Worm (Caenorhabditis elegans) whole organism, late embryonic: Measurements from ENCODE around the gene coq-6.

Experiments
- F13H6.1 ChIP-seq: sonication (generic microtip); optimal IDR thresholded peaks from 2 replicates; lab custom pipeline; 2016; ENCODE audit warnings: missing genetic modification characterization, missing compliant biosample characterization
- Y22D7AL.16 ChIP-seq: sonication (generic microtip); optimal IDR thresholded peaks from 2 replicates; lab custom pipeline; 2016; ENCODE audit warnings: missing genetic modification characterization, missing compliant biosample characterization
- ama-1 ChIP-seq: fragments of 150-350 bp; optimal IDR thresholded peaks from 2 replicates; lab custom pipeline; 2014
- ceh-22 ChIP-seq: sonication (generic microtip); optimal IDR thresholded peaks from 2 replicates; lab custom pipeline; 2017; ENCODE audit warnings: missing biosample characterization, missing genetic modification characterization
- ceh-31 ChIP-seq: sonication (generic microtip); optimal IDR thresholded peaks from 2 replicates; lab custom pipeline; 2016; ENCODE audit warnings: missing genetic modification characterization, missing compliant biosample characterization
- che-1 ChIP-seq: sonication (generic microtip); optimal IDR thresholded peaks from 2 replicates; lab custom pipeline; 2016; ENCODE audit warnings: mild to moderate bottlenecking, missing genetic modification characterization, missing compliant biosample characterization
- nhr-232 ChIP-seq: sonication (generic microtip); optimal IDR thresholded peaks from 2 replicates; lab custom pipeline; 2016; ENCODE audit warnings: missing genetic modification characterization, missing compliant biosample characterization
- ref-2 ChIP-seq: sonication (generic microtip); optimal IDR thresholded peaks from 2 replicates; lab custom pipeline; 2016; ENCODE audit warnings: missing genetic modification characterization, missing compliant biosample characterization
- syd-9 ChIP-seq: sonication (generic microtip); optimal IDR thresholded peaks from 2 replicates; lab custom pipeline; 2016; ENCODE audit warnings: mild to moderate bottlenecking, missing genetic modification characterization, moderate library complexity, missing compliant biosample characterization
- unc-55 ChIP-seq: sonication (generic microtip); optimal IDR thresholded peaks from 2 replicates; lab custom pipeline; 2017; ENCODE audit warnings: missing biosample characterization, missing genetic modification reagents, missing genetic modification characterization
- unc-86 ChIP-seq: sonication (generic microtip); optimal IDR thresholded peaks from 2 replicates; lab custom pipeline; 2016; ENCODE audit warnings: missing genetic modification characterization, missing compliant biosample characterization

DNA sequence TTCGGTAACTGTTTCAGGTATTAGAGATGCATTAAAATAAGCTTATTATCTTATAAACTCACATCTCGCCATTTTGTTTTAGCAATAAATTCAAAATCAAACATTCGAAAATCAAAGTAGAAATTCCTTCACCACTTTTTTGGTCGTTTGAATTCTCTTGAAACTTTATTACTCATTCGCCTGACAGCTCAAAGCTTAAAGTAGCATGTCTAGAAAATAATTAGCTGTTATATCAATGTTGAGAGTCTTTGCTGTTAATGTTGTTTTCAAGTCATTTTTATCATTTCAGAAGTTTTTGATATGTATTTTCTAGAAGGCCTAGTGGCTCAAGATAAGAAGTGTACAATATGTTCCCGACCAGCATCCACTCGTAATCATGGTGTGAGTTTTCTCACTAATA lies 33.5 kb upstream of the coq-6 start, which contains the start of gene nhr-39:
- TF ChIP-seq ama-1 (lab: Kevin White, UChicago) = no peak
- TF ChIP-seq syd-9 (tag; lab: Kevin White, UChicago) = no peak
- no peak for TF ChIP-seq unc-86 (tag; lab: Kevin White, UChicago)
- no peak for TF ChIP-seq ceh-22 (tag; lab: Kevin White, UChicago)
- TF ChIP-seq F13H6.1 (tag; lab: Kevin White, UChicago) = no peak
- no peak for TF ChIP-seq unc-55 (GFP tag; lab: Kevin White, UChicago)
- no peak for TF ChIP-seq ceh-31 (tag; lab: Kevin White, UChicago)
- no peak for TF ChIP-seq nhr-232
- TF ChIP-seq ref-2 = no peak
- no peak for TF ChIP-seq Y22D7AL.16 (tag; lab: Kevin White, UChicago)
- no peak for TF ChIP-seq che-1
